Worm (Caenorhabditis elegans) whole organism, mixed stage, embryonic: ENCODE measurements around the gene T28A11.2.

ENCODE experiments used
- M03D4.4 ChIP-seq: sonication (generic microtip); optimal IDR thresholded peaks from 2 replicates; lab custom pipeline; 2017; ENCODE audit warnings: mild to moderate bottlenecking, missing genetic modification characterization, missing compliant biosample characterization
- bed-3 ChIP-seq: fragments of 200-800 bp; sonication (Bioruptor generic); optimal IDR thresholded peaks from 3 replicates; lab custom pipeline; 2018; ENCODE audit warnings: mild to moderate bottlenecking, missing genetic modification characterization, moderate library complexity, missing compliant biosample characterization
- blmp-1 ChIP-seq: fragments of 150-350 bp; optimal IDR thresholded peaks from 2 replicates; lab custom pipeline; 2014; ENCODE audit warnings: missing biosample characterization, missing genetic modification characterization
- ceh-39 ChIP-seq: fragments of 150-350 bp; optimal IDR thresholded peaks from 2 replicates; lab custom pipeline; 2014; ENCODE audit warnings: missing biosample characterization, missing genetic modification characterization
- ceh-43 ChIP-seq: fragments of 200-800 bp; sonication (Bioruptor generic); optimal IDR thresholded peaks from 2 replicates; lab custom pipeline; 2018; ENCODE audit warnings: mild to moderate bottlenecking, missing genetic modification characterization, moderate library complexity, missing compliant biosample characterization
- ceh-83 ChIP-seq: fragments of 200-800 bp; sonication (Bioruptor generic); optimal IDR thresholded peaks from 2 replicates; lab custom pipeline; 2018; ENCODE audit warnings: mild to moderate bottlenecking, missing genetic modification characterization, missing compliant biosample characterization
- cnd-1 ChIP-seq: fragments of 200-800 bp; sonication (Bioruptor generic); optimal IDR thresholded peaks from 2 replicates; lab custom pipeline; 2018; ENCODE audit warnings: mild to moderate bottlenecking, missing genetic modification characterization, missing compliant biosample characterization
- drap-1 ChIP-seq: fragments of 200-800 bp; sonication (Bioruptor generic); optimal IDR thresholded peaks from 3 replicates; lab custom pipeline; 2018; ENCODE audit warnings: mild to moderate bottlenecking, missing genetic modification characterization, missing compliant biosample characterization
- elt-1 ChIP-seq: sonication (generic microtip); optimal IDR thresholded peaks from 2 replicates; lab custom pipeline; 2017; ENCODE audit warnings: missing genetic modification characterization, mild to moderate bottlenecking, missing compliant biosample characterization, antibody characterized with exemption, moderate library complexity, borderline replicate concordance; ENCODE audit not compliant: insufficient read depth
- elt-3 ChIP-seq: fragments of 150-350 bp; optimal IDR thresholded peaks from 2 replicates; lab custom pipeline; 2014; ENCODE audit warnings: missing biosample characterization, missing genetic modification characterization
- flh-1 ChIP-seq: fragments of 200-800 bp; sonication (Bioruptor generic); optimal IDR thresholded peaks from 2 replicates; lab custom pipeline; 2018; ENCODE audit warnings: mild to moderate bottlenecking, missing genetic modification characterization, moderate library complexity, missing compliant biosample characterization
- ham-2 ChIP-seq: fragments of 200-800 bp; sonication (Bioruptor generic); optimal IDR thresholded peaks from 2 replicates; lab custom pipeline; 2018; ENCODE audit warnings: mild to moderate bottlenecking, missing genetic modification characterization, missing compliant biosample characterization
- hlh-1 ChIP-seq: fragments of 150-350 bp; optimal IDR thresholded peaks from 2 replicates; lab custom pipeline; 2014; ENCODE audit warnings: missing biosample characterization, missing genetic modification reagents, missing genetic modification characterization
- lin-13 ChIP-seq: fragments of 150-350 bp; optimal IDR thresholded peaks from 2 replicates; lab custom pipeline; 2014; ENCODE audit warnings: missing biosample characterization, missing genetic modification characterization
- lin-32 ChIP-seq: fragments of 200-800 bp; sonication (Bioruptor generic); optimal IDR thresholded peaks from 2 replicates; lab custom pipeline; 2018; ENCODE audit warnings: mild to moderate bottlenecking, missing genetic modification characterization, missing compliant biosample characterization
- mab-5 ChIP-seq: fragments of 150-350 bp; optimal IDR thresholded peaks from 2 replicates; lab custom pipeline; 2014; ENCODE audit warnings: missing biosample characterization, missing genetic modification characterization
- mep-1 ChIP-seq: fragments of 150-350 bp; optimal IDR thresholded peaks from 2 replicates; lab custom pipeline; 2017; ENCODE audit warnings: missing biosample characterization, missing genetic modification reagents, missing genetic modification characterization, inconsistent platforms
- mls-2 ChIP-seq: sonication (generic microtip); optimal IDR thresholded peaks from 2 replicates; lab custom pipeline; 2016; ENCODE audit warnings: mild to moderate bottlenecking, missing genetic modification characterization, moderate library complexity, missing compliant biosample characterization
- nhr-12 ChIP-seq: fragments of 150-350 bp; optimal IDR thresholded peaks from 2 replicates; lab custom pipeline; 2014; ENCODE audit warnings: missing biosample characterization, missing genetic modification characterization
- nhr-2 ChIP-seq: fragments of 150-350 bp; optimal IDR thresholded peaks from 2 replicates; lab custom pipeline; 2014; ENCODE audit warnings: missing biosample characterization, missing genetic modification characterization
- nhr-237 ChIP-seq: fragments of 150-350 bp; optimal IDR thresholded peaks from 2 replicates; lab custom pipeline; 2014; ENCODE audit warnings: missing biosample characterization, missing genetic modification characterization
- nhr-76 ChIP-seq: sonication (generic microtip); optimal IDR thresholded peaks from 2 replicates; lab custom pipeline; 2017; ENCODE audit warnings: missing biosample characterization, missing genetic modification characterization
- pha-4 ChIP-seq: fragments of 150-350 bp; optimal IDR thresholded peaks from 2 replicates; lab custom pipeline; 2018; ENCODE audit warnings: missing biosample characterization, missing genetic modification reagents, missing genetic modification characterization
- sem-2 ChIP-seq: fragments of 200-800 bp; sonication (Bioruptor generic); optimal IDR thresholded peaks from 2 replicates; lab custom pipeline; 2018; ENCODE audit warnings: mild to moderate bottlenecking, missing genetic modification characterization, missing compliant biosample characterization
- snpc-4 ChIP-seq: fragments of 150-350 bp; optimal IDR thresholded peaks from 2 replicates; lab custom pipeline; 2014; ENCODE audit warnings: missing biosample characterization, missing genetic modification characterization
- sptf-1 ChIP-seq: sonication (generic microtip); optimal IDR thresholded peaks from 2 replicates; lab custom pipeline; 2017; ENCODE audit warnings: mild to moderate bottlenecking, missing genetic modification characterization, moderate library complexity, missing compliant biosample characterization
- unc-120 ChIP-seq: sonication (generic microtip); optimal IDR thresholded peaks from 2 replicates; lab custom pipeline; 2017; ENCODE audit warnings: missing genetic modification characterization, missing compliant biosample characterization; ENCODE audit not compliant: poor library complexity, severe bottlenecking
- unc-39 ChIP-seq: fragments of 150-350 bp; optimal IDR thresholded peaks from 2 replicates; lab custom pipeline; 2014; ENCODE audit warnings: missing biosample characterization, missing genetic modification characterization
- unc-62 ChIP-seq: fragments of 150-350 bp; optimal IDR thresholded peaks from 2 replicates; lab custom pipeline; 2014; ENCODE audit warnings: missing biosample characterization, missing genetic modification reagents, missing genetic modification characterization
- zip-8 ChIP-seq: fragments of 150-350 bp; optimal IDR thresholded peaks from 2 replicates; lab custom pipeline; 2014; ENCODE audit warnings: missing biosample characterization, missing genetic modification characterization

T28A11.2 gene

ce11 chrV:3284629-3285028, 4.5 kb downstream of the T28A11.2 start, which contains the start of gene F35F10.5:
Gene F35F10.5, plus strand, starts transcription at chrV:3284929.
- TF ChIP-seq flh-1 (GFP tag; lab: Kevin White, UChicago) (no peak), nhr-12 (tag; lab: Kevin White, UChicago) (no peak), ceh-39 (tag; lab: Kevin White, UChicago) (no peak), unc-39 (tag; lab: Kevin White, UChicago) (no peak), M03D4.4 (tag; lab: Kevin White, UChicago) (no peak), snpc-4 (no peak), unc-62 (GFP tag; lab: Kevin White, UChicago) (no peak)

DNA sequence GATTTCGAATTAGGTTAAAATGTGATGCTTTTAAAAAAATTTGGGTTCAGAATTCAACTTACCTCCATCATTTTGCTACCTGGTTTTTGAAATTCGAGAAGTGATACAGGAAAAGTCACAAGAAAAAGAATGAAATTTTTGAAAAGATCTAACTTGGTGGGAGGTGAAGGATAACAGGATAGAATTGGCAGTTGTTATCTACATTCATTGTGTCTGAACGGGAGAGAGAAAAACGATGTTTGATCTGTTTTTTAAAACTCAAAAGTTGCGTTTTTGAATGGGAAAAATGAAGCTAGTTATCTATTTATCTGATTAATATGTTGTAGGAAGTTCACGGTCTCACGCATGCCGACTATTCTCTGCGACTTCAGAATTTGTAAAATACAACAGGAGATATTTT, 7.2 kb downstream of the T28A11.2 start, which contains the start of gene F35F10.7:
Gene F35F10.7, minus strand, starts transcription at position 101 of the 400 bp plus-strand sequence.
- no peak for TF ChIP-seq drap-1
- TF ChIP-seq ceh-83 (GFP tag; lab: Kevin White, UChicago), result no peak
- TF ChIP-seq ceh-39 (tag; lab: Kevin White, UChicago), result no peak
- no peak for TF ChIP-seq unc-62 (GFP tag; lab: Kevin White, UChicago)
- TF ChIP-seq unc-39 (tag; lab: Kevin White, UChicago), result no peak
- no peak for TF ChIP-seq ceh-43 (GFP tag; lab: Kevin White, UChicago)
- no peak for TF ChIP-seq mep-1 (tag; lab: Kevin White, UChicago)
- TF ChIP-seq elt-1 (tag; lab: Kevin White, UChicago), result no peak
- no peak for TF ChIP-seq M03D4.4 (tag; lab: Kevin White, UChicago)
- TF ChIP-seq sptf-1, result no peak
- TF ChIP-seq flh-1 (GFP tag; lab: Kevin White, UChicago), result no peak
- no peak for TF ChIP-seq unc-120 (tag; lab: Kevin White, UChicago)
- TF ChIP-seq snpc-4, result no peak
- no peak for TF ChIP-seq nhr-12 (tag; lab: Kevin White, UChicago)
- no peak for TF ChIP-seq nhr-76 (tag; lab: Kevin White, UChicago)

ce11 chrV:3288134-3288533, 8.0 kb downstream of the T28A11.2 start:
- no peak for TF ChIP-seq lin-13 (tag; lab: Kevin White, UChicago)
- no peak for TF ChIP-seq mls-2 (tag; lab: Kevin White, UChicago)
- TF ChIP-seq unc-39 (tag; lab: Kevin White, UChicago), result no peak
- no peak for TF ChIP-seq sem-2
- no peak for TF ChIP-seq mab-5 (tag; lab: Kevin White, UChicago)
- TF ChIP-seq hlh-1 (tag; lab: Kevin White, UChicago), result no peak
- no peak for TF ChIP-seq drap-1
- no peak for TF ChIP-seq blmp-1 (tag; lab: Kevin White, UChicago)
- TF ChIP-seq cnd-1 (tag; lab: Kevin White, UChicago), result no peak
- TF ChIP-seq snpc-4, result no peak
- TF ChIP-seq nhr-76 (tag; lab: Kevin White, UChicago), result no peak
- no peak for TF ChIP-seq elt-1 (tag; lab: Kevin White, UChicago)
- TF ChIP-seq lin-32, result no peak
- TF ChIP-seq flh-1 (GFP tag; lab: Kevin White, UChicago), result no peak
- TF ChIP-seq zip-8 (tag; lab: Kevin White, UChicago), result no peak
- TF ChIP-seq ham-2 (GFP tag; lab: Kevin White, UChicago), result no peak
- no peak for TF ChIP-seq nhr-237 (tag; lab: Kevin White, UChicago)
- no peak for TF ChIP-seq unc-120 (tag; lab: Kevin White, UChicago)
- TF ChIP-seq pha-4 (tag; lab: Kevin White, UChicago), result no peak

ce11 chrV:3289267-3289666, 9.1 kb downstream of the T28A11.2 start, which contains the start of gene F35F10.6:
Gene F35F10.6, minus strand, starts transcription at chrV:3289367.
- TF ChIP-seq bed-3 (GFP tag; lab: Kevin White, UChicago), result no peak
- no peak for TF ChIP-seq nhr-76 (tag; lab: Kevin White, UChicago)
- no peak for TF ChIP-seq hlh-1 (tag; lab: Kevin White, UChicago)
- TF ChIP-seq zip-8 (tag; lab: Kevin White, UChicago), result no peak
- TF ChIP-seq unc-39 (tag; lab: Kevin White, UChicago), result no peak
- no peak for TF ChIP-seq mls-2 (tag; lab: Kevin White, UChicago)
- no peak for TF ChIP-seq elt-3 (tag; lab: Kevin White, UChicago)
- TF ChIP-seq nhr-2 (tag; lab: Kevin White, UChicago), result no peak
- no peak for TF ChIP-seq sem-2

DNA sequence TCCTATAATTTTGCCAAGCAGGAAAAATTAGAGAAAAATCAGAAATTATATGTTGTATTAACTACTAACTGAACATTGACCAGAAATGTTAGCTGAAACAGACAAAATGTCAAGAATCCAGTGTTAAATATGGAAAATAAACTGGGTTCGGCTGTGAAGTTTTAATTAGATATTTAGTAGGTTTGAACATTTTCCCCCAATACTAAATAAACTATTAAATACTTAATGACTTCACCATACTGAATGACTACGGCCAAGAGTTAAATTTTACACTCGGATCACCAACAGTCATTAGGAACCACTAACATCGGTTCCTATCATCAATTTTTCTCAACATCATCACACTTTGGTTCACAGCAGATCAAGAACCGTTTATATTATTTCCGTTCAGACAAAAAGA, 15.2 kb downstream of the T28A11.2 start:
- TF ChIP-seq M03D4.4 (tag; lab: Kevin White, UChicago) (no peak), snpc-4 (no peak), elt-3 (tag; lab: Kevin White, UChicago) (no peak), sptf-1 (no peak), ceh-83 (GFP tag; lab: Kevin White, UChicago) (no peak), zip-8 (tag; lab: Kevin White, UChicago) (no peak), nhr-237 (tag; lab: Kevin White, UChicago) (no peak), nhr-2 (tag; lab: Kevin White, UChicago) (no peak), nhr-12 (tag; lab: Kevin White, UChicago) (no peak), elt-1 (tag; lab: Kevin White, UChicago) (no peak)
